Fruit fly (Drosophila melanogaster) whole organism, embryonic: ENCODE measurements around the gene Acp63F.

Experiments used
- CG10321 ChIP-seq: fragments of 200-800 bp; sonication (Bioruptor generic); IDR thresholded peaks from 2 replicates; pipeline ENCODE4 v1.3.6; 2022; ENCODE audit warnings: missing biosample characterization, missing genetic modification characterization
- CG10979 ChIP-seq: fragments of 200-800 bp; sonication (Bioruptor generic); optimal IDR thresholded peaks from 2 replicates; lab custom pipeline; 2018; ENCODE audit warnings: missing biosample characterization, mild to moderate bottlenecking, missing genetic modification characterization, moderate library complexity
- CG11723 ChIP-seq: fragments of 200-800 bp; sonication (Bioruptor generic); optimal IDR thresholded peaks from 2 replicates; lab custom pipeline; 2017; ENCODE audit warnings: missing biosample characterization, mild to moderate bottlenecking, missing genetic modification characterization
- CG13424 ChIP-seq: fragments of 200-800 bp; sonication (Bioruptor generic); optimal IDR thresholded peaks from 2 replicates; lab custom pipeline; 2019; ENCODE audit warnings: missing biosample characterization, mild to moderate bottlenecking, missing genetic modification characterization, moderate library complexity
- CG17328 ChIP-seq: fragments of 200-800 bp; sonication (Bioruptor generic); IDR thresholded peaks from 2 replicates; pipeline ENCODE4 v1.3.6; 2022; ENCODE audit warnings: missing biosample characterization, missing genetic modification characterization
- CG1792 ChIP-seq: fragments of 200-800 bp; sonication (Bioruptor generic); optimal IDR thresholded peaks from 2 replicates; lab custom pipeline; 2016; ENCODE audit warnings: missing biosample characterization, missing genetic modification characterization
- CG18764 ChIP-seq: fragments of 200-800 bp; sonication (Bioruptor generic); optimal IDR thresholded peaks from 3 replicates; lab custom pipeline; 2016; ENCODE audit warnings: missing biosample characterization, missing genetic modification characterization
- CG2120 ChIP-seq: fragments of 200-800 bp; sonication (Bioruptor generic); optimal IDR thresholded peaks from 3 replicates; lab custom pipeline; 2016; ENCODE audit warnings: missing biosample characterization, missing genetic modification characterization
- CG31224 ChIP-seq: fragments of 200-800 bp; sonication (Bioruptor generic); IDR thresholded peaks from 2 replicates; pipeline ENCODE4 v1.3.6; 2022; ENCODE audit warnings: missing biosample characterization, missing genetic modification characterization
- CG32767 ChIP-seq: fragments of 200-800 bp; sonication (Bioruptor generic); IDR thresholded peaks from 2 replicates; pipeline ENCODE4 v1.3.6; 2022; ENCODE audit warnings: missing biosample characterization, missing genetic modification characterization
- CG4360 ChIP-seq: fragments of 200-800 bp; sonication (Bioruptor generic); IDR thresholded peaks from 2 replicates; pipeline ENCODE4 v1.3.6; 2022; ENCODE audit warnings: missing biosample characterization, missing genetic modification characterization
- CG43689 ChIP-seq: fragments of 200-800 bp; sonication (Bioruptor generic); IDR thresholded peaks from 2 replicates; pipeline ENCODE4 v1.3.6; 2022; ENCODE audit warnings: missing biosample characterization, missing genetic modification characterization
- CG6791 ChIP-seq: fragments of 200-800 bp; sonication (Bioruptor generic); IDR thresholded peaks from 3 replicates; pipeline ENCODE4 v1.3.6; 2022; ENCODE audit warnings: missing biosample characterization, missing genetic modification characterization; ENCODE audit not compliant: partially characterized antibody
- CG7745 ChIP-seq: fragments of 200-800 bp; sonication (Bioruptor generic); optimal IDR thresholded peaks from 2 replicates; lab custom pipeline; 2018; ENCODE audit warnings: missing biosample characterization, mild to moderate bottlenecking, missing genetic modification characterization, moderate library complexity
- CG7987 ChIP-seq: fragments of 200-800 bp; sonication (Bioruptor generic); optimal IDR thresholded peaks from 2 replicates; lab custom pipeline; 2018; ENCODE audit warnings: missing biosample characterization, mild to moderate bottlenecking, missing genetic modification characterization, moderate library complexity
- CG9876 ChIP-seq: fragments of 200-800 bp; sonication (Bioruptor generic); optimal IDR thresholded peaks from 2 replicates; lab custom pipeline; 2016; ENCODE audit warnings: missing biosample characterization, missing genetic modification characterization
- Dip2 ChIP-seq: fragments of 200-800 bp; sonication (Bioruptor generic); IDR thresholded peaks from 2 replicates; pipeline ENCODE4 v1.3.6; 2022; ENCODE audit warnings: missing biosample characterization, missing genetic modification characterization
- Fer2 ChIP-seq: fragments of 200-800 bp; sonication (Bioruptor generic); optimal IDR thresholded peaks from 2 replicates; lab custom pipeline; 2018; ENCODE audit warnings: missing biosample characterization, mild to moderate bottlenecking, missing genetic modification characterization, moderate library complexity
- H15 ChIP-seq: fragments of 200-800 bp; sonication (Bioruptor generic); IDR thresholded peaks from 3 replicates; pipeline ENCODE4 v1.3.6; 2022; ENCODE audit warnings: missing biosample characterization, missing genetic modification characterization
- HLH4C ChIP-seq: fragments of 200-800 bp; sonication (Bioruptor generic); IDR thresholded peaks from 3 replicates; pipeline ENCODE4 v1.3.6; 2022; ENCODE audit warnings: missing biosample characterization, missing genetic modification characterization; ENCODE audit not compliant: partially characterized antibody
- Kr ChIP-seq: fragments of 200-800 bp; sonication (Bioruptor generic); optimal IDR thresholded peaks from 2 replicates; lab custom pipeline; 2017; ENCODE audit warnings: missing biosample characterization, mild to moderate bottlenecking, missing genetic modification characterization
- Max ChIP-seq: fragments of 200-800 bp; sonication (Bioruptor generic); optimal IDR thresholded peaks from 2 replicates; lab custom pipeline; 2016; ENCODE audit warnings: missing biosample characterization, mild to moderate bottlenecking, missing genetic modification characterization
- NFAT ChIP-seq: fragments of 200-800 bp; sonication (Bioruptor generic); IDR thresholded peaks from 2 replicates; pipeline ENCODE4 v1.3.6; 2022; ENCODE audit warnings: missing biosample characterization, missing genetic modification characterization
- Oli ChIP-seq: fragments of 200-800 bp; sonication (Bioruptor generic); optimal IDR thresholded peaks from 2 replicates; lab custom pipeline; 2018; ENCODE audit warnings: missing biosample characterization, mild to moderate bottlenecking, missing genetic modification characterization, moderate library complexity
- Pdp1 ChIP-seq, 2 experiments: fragments of 200-800 bp; sonication (Bioruptor generic); optimal IDR thresholded peaks; 3 replicates each; lab custom pipeline; 2016; ENCODE audit warnings: missing biosample characterization in 2 of 2, missing genetic modification characterization in 2 of 2, mild to moderate bottlenecking in 1 of 2, moderate library complexity in 1 of 2
- Rx ChIP-seq: fragments of 200-800 bp; sonication (Bioruptor generic); IDR thresholded peaks from 2 replicates; pipeline ENCODE4 v1.3.6; 2022; ENCODE audit warnings: missing biosample characterization, missing genetic modification characterization
- Sry-β ChIP-seq: fragments of 200-800 bp; sonication (Bioruptor generic); optimal IDR thresholded peaks from 2 replicates; lab custom pipeline; 2018; ENCODE audit warnings: missing biosample characterization, mild to moderate bottlenecking, missing genetic modification characterization, moderate library complexity
- ase ChIP-seq: fragments of 200-800 bp; sonication (Bioruptor generic); IDR thresholded peaks from 3 replicates; pipeline ENCODE4 v1.3.6; 2022; ENCODE audit warnings: missing biosample characterization, missing genetic modification characterization
- cg ChIP-seq: fragments of 200-800 bp; sonication (Bioruptor generic); optimal IDR thresholded peaks from 3 replicates; lab custom pipeline; 2019; ENCODE audit warnings: missing biosample characterization, mild to moderate bottlenecking, missing genetic modification characterization, moderate library complexity
- chm ChIP-seq: fragments of 200-800 bp; sonication (Bioruptor generic); IDR thresholded peaks from 2 replicates; pipeline ENCODE4 v1.3.6; 2022; ENCODE audit warnings: missing biosample characterization, missing genetic modification characterization
- dpn ChIP-seq, 2 experiments: fragments of 200-800 bp; sonication (Bioruptor generic); optimal IDR thresholded peaks; 3 replicates each; lab custom pipeline; 2016; ENCODE audit warnings: missing biosample characterization in 2 of 2, missing genetic modification characterization in 2 of 2
- ems ChIP-seq: fragments of 200-800 bp; sonication (Bioruptor generic); optimal IDR thresholded peaks from 3 replicates; lab custom pipeline; 2016; ENCODE audit warnings: missing biosample characterization, missing genetic modification characterization
- gfzf ChIP-seq: fragments of 200-800 bp; sonication (Bioruptor generic); optimal IDR thresholded peaks from 2 replicates; lab custom pipeline; 2016; ENCODE audit warnings: missing biosample characterization, mild to moderate bottlenecking, missing genetic modification characterization, moderate library complexity
- grau ChIP-seq: fragments of 200-800 bp; optimal IDR thresholded peaks from 3 replicates; lab custom pipeline; 2019; ENCODE audit warnings: missing biosample characterization, mild to moderate bottlenecking, missing genetic modification characterization, moderate library complexity
- gro ChIP-seq: fragments of 200-800 bp; sonication (Bioruptor generic); optimal IDR thresholded peaks from 2 replicates; lab custom pipeline; 2016; ENCODE audit warnings: missing biosample characterization, missing genetic modification characterization
- ham ChIP-seq: fragments of 200-800 bp; sonication (Bioruptor generic); IDR thresholded peaks from 2 replicates; pipeline ENCODE4 v1.3.6; 2022; ENCODE audit warnings: missing biosample characterization, missing genetic modification characterization
- hbn ChIP-seq: fragments of 200-800 bp; sonication (Bioruptor generic); IDR thresholded peaks from 2 replicates; pipeline ENCODE4 v1.3.6; 2022; ENCODE audit warnings: missing biosample characterization, missing genetic modification characterization; ENCODE audit not compliant: partially characterized antibody
- her ChIP-seq: fragments of 200-800 bp; sonication (Bioruptor generic); optimal IDR thresholded peaks from 2 replicates; lab custom pipeline; 2016; ENCODE audit warnings: missing biosample characterization, missing genetic modification characterization
- hkb ChIP-seq, 2 experiments: fragments of 200-800 bp in 1 of 2; fragments of >200 bp in 1 of 2; sonication (Bioruptor generic) in 1 of 2; IDR thresholded peaks in 1 of 2; optimal IDR thresholded peaks in 1 of 2; 2 replicates each; pipeline versions ENCODE4 v1.3.6 to Lab custom; 2017 to 2022; ENCODE audit warnings: missing biosample characterization in 1 of 2, missing genetic modification characterization in 1 of 2
- kni ChIP-seq: fragments of 200-800 bp; sonication (Bioruptor generic); optimal IDR thresholded peaks from 3 replicates; lab custom pipeline; 2017; ENCODE audit warnings: mild to moderate bottlenecking, missing biosample characterization, missing genetic modification reagents, missing genetic modification characterization
- lilli ChIP-seq: fragments of 200-800 bp; sonication (Bioruptor generic); optimal IDR thresholded peaks from 3 replicates; lab custom pipeline; 2016; ENCODE audit warnings: missing biosample characterization, missing genetic modification characterization
- onecut ChIP-seq: fragments of 200-800 bp; sonication (Bioruptor generic); IDR thresholded peaks from 2 replicates; pipeline ENCODE4 v1.3.6; 2022; ENCODE audit warnings: missing biosample characterization, missing genetic modification characterization
- pros ChIP-seq: fragments of 200-800 bp; sonication (Bioruptor generic); optimal IDR thresholded peaks from 3 replicates; lab custom pipeline; 2019; ENCODE audit warnings: missing biosample characterization, mild to moderate bottlenecking, missing genetic modification characterization, moderate library complexity
- sim ChIP-seq: fragments of 200-800 bp; sonication (Bioruptor generic); IDR thresholded peaks from 2 replicates; pipeline ENCODE4 v1.3.6; 2022; ENCODE audit warnings: missing biosample characterization, missing genetic modification characterization
- sima ChIP-seq: fragments of 200-800 bp; sonication (Bioruptor generic); optimal IDR thresholded peaks from 2 replicates; lab custom pipeline; 2016; ENCODE audit warnings: missing biosample characterization, missing genetic modification characterization
- sob ChIP-seq: fragments of 200-800 bp; sonication (Bioruptor generic); IDR thresholded peaks from 2 replicates; pipeline ENCODE4 v1.3.6; 2022; ENCODE audit warnings: missing biosample characterization, missing genetic modification characterization
- sr ChIP-seq: fragments of 200-800 bp; sonication (Bioruptor generic); IDR thresholded peaks from 3 replicates; pipeline ENCODE4 v1.3.6; 2022; ENCODE audit warnings: missing biosample characterization, missing genetic modification characterization
- unc-4 ChIP-seq: fragments of 200-800 bp; sonication (Bioruptor generic); IDR thresholded peaks from 2 replicates; pipeline ENCODE4 v1.3.6; 2022; ENCODE audit warnings: missing biosample characterization, missing genetic modification characterization; ENCODE audit not compliant: partially characterized antibody
- vfl ChIP-seq: fragments of 200-800 bp; sonication (Bioruptor generic); optimal IDR thresholded peaks from 2 replicates; lab custom pipeline; 2016; ENCODE audit warnings: missing biosample characterization, missing genetic modification characterization

Gene Acp63F

dm6 chr3L:3855194-3855980 is 39.2 kb upstream of the Acp63F start (continued):
- TF ChIP-seq Fer2 (tag; lab: Kevin White, UChicago) (no peak), CG10321 (no peak), CG7987 (GFP tag; lab: Kevin White, UChicago) (no peak), vfl (no peak), CG18764 (GFP tag; lab: Kevin White, UChicago) (no peak), Pdp1 (GFP tag; optimal IDR thresholded peaks at IDR 0.05; lab: Kevin White, UChicago) (peak; percentile 22 to 25), pros (GFP tag; lab: Kevin White, UChicago) (peak; percentile 54), gro (GFP tag; lab: Kevin White, UChicago) (no peak), Sry-β (GFP tag; lab: Kevin White, UChicago) (no peak), CG6791 (no peak), sim (no peak), lilli (GFP tag; lab: Kevin White, UChicago) (peak; percentile 4), Rx (GFP tag; lab: Robert Waterston, UW) (peak; percentile 17; the same call in 1 of the 2 replicates), CG10979 (tag; lab: Kevin White, UChicago) (peak; percentile 78), CG4360 (GFP tag; lab: Robert Waterston, UW) (peak; percentile 90), CG11723 (GFP tag; lab: Kevin White, UChicago) (peak; percentile 33), ems (GFP tag; lab: Kevin White, UChicago) (no peak), gfzf (no peak), sr (GFP tag; lab: Robert Waterston, UW) (no peak), sob (GFP tag; lab: Robert Waterston, UW) (no peak), NFAT (GFP tag; lab: Robert Waterston, UW) (no peak), her (GFP tag; lab: Kevin White, UChicago) (no peak), dpn (GFP tag; optimal IDR thresholded peaks at IDR 0.05; lab: Kevin White, UChicago) (peak in 1 of 2 experiments; percentile 28), Kr (GFP tag; lab: Kevin White, UChicago) (no peak), CG2120 (no peak), unc-4 (GFP tag; lab: Robert Waterston, UW) (no peak), H15 (GFP tag; lab: Robert Waterston, UW) (no peak), hbn (no peak), cg (peak; percentile 49), sima (GFP tag; lab: Kevin White, UChicago) (no peak), CG32767 (GFP tag; lab: Robert Waterston, UW) (no peak), CG31224 (no peak), CG7745 (tag; lab: Kevin White, UChicago) (no peak), CG9876 (GFP tag; lab: Kevin White, UChicago) (no peak), ham (GFP tag; lab: Robert Waterston, UW) (no peak), Oli (tag; lab: Kevin White, UChicago) (peak; percentile 69), CG13424 (tag; lab: Kevin White, UChicago) (peak; percentile 63), CG17328 (GFP tag; lab: Robert Waterston, UW) (peak; percentile 68), kni (GFP tag; lab: Kevin White, UChicago) (no peak), Max (GFP tag; lab: Kevin White, UChicago) (peak; percentile 4), ase (no peak), chm (GFP tag; lab: Robert Waterston, UW) (no peak; the same call in 1 of the 2 replicates), HLH4C (GFP tag; lab: Robert Waterston, UW) (no peak), Dip2 (GFP tag; lab: Robert Waterston, UW) (no peak), onecut (peak; percentile 38; the same call in 1 of the 2 replicates), grau (peak; percentile 51), hkb (optimal IDR thresholded peaks at IDR 0.05; lab: Kevin White, UChicago) (no peak), hkb (GFP tag; IDR thresholded peaks at IDR 0.05; lab: Robert Waterston, UW) (peak; percentile 63), CG1792 (GFP tag; lab: Kevin White, UChicago) (no peak), CG43689 (GFP tag; lab: Robert Waterston, UW) (no peak)
